Fruit fly (Drosophila melanogaster): Measurements from ENCODE around the gene jar.

DNA sequence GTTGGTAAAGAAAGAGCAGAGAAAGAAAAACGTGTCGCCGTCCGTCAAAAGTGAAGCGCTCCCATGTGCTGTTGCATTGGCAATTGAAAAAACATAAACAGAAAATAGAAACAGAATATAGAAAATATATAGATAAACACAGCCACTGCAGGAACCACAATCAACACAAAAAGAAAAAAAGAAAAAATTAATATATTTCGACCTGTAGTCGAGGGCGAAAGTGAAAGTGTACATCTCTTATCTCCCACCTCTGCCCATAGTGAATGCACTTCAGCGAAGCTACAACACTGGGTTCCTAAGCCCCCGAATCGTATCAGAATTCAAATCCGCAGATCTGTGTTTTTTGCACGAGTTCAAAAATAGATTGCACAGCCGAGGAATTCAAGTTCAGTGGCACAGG, 13.1 kb upstream of the jar start:
- no peak for TF ChIP-seq CG11294 (GFP tag; IDR thresholded peaks at IDR 0.05)
- no peak for TF ChIP-seq Lpt (GFP tag; optimal IDR thresholded peaks at IDR 0.05)
- no peak for TF ChIP-seq fd59A (GFP tag; optimal IDR thresholded peaks at IDR 0.05)
- TF ChIP-seq Hr38 (GFP tag; optimal IDR thresholded peaks at IDR 0.05): no peak
- TF ChIP-seq esn (GFP tag; optimal IDR thresholded peaks at IDR 0.05): no peak
- no peak for TF ChIP-seq Ets21C (GFP tag; optimal IDR thresholded peaks at IDR 0.05)
- TF ChIP-seq CG16779 (tag; optimal IDR thresholded peaks at IDR 0.05): no peak
- TF ChIP-seq CG6854 (GFP tag; optimal IDR thresholded peaks at IDR 0.05): no peak
